Worm (Caenorhabditis elegans) whole organism, young adult: ENCODE results near the gene eat-3.

ENCODE experiments used
- B0019.2 ChIP-seq: fragments of 200-800 bp; sonication (Bioruptor generic); conservative IDR thresholded peaks from 2 replicates; pipeline ENCODE4 v1.3.6; 2022; ENCODE audit warnings: missing genetic modification reagents, missing genetic modification characterization, missing compliant biosample characterization
- B0261.1 ChIP-seq: sonication (generic microtip); optimal IDR thresholded peaks from 2 replicates; lab custom pipeline; 2016; ENCODE audit warnings: mild to moderate bottlenecking, missing genetic modification characterization, moderate library complexity, missing compliant biosample characterization
- F10E7.11 ChIP-seq: sonication (generic microtip); optimal IDR thresholded peaks from 2 replicates; lab custom pipeline; 2017; ENCODE audit warnings: mild to moderate bottlenecking, missing genetic modification characterization, moderate library complexity, missing compliant biosample characterization
- F23B12.7 ChIP-seq: sonication (generic microtip); optimal IDR thresholded peaks from 2 replicates; lab custom pipeline; 2017; ENCODE audit warnings: missing genetic modification characterization, mild to moderate bottlenecking, missing compliant biosample characterization, antibody characterized with exemption, moderate library complexity; ENCODE audit not compliant: insufficient read depth
- F55B11.4 ChIP-seq: sonication (generic microtip); optimal IDR thresholded peaks from 2 replicates; lab custom pipeline; 2016; ENCODE audit warnings: missing compliant biosample characterization, missing genetic modification characterization, borderline replicate concordance; ENCODE audit not compliant: insufficient read depth
- Y56A3A.18 ChIP-seq: fragments of 200-800 bp; sonication (Bioruptor generic); IDR thresholded peaks from 2 replicates; pipeline ENCODE4 v1.3.6; 2022; ENCODE audit warnings: missing genetic modification reagents, missing genetic modification characterization, missing compliant biosample characterization
- Y95B8A.8 ChIP-seq: fragments of 200-800 bp; sonication (Bioruptor generic); IDR thresholded peaks from 2 replicates; pipeline ENCODE4 v1.3.6; 2022; ENCODE audit warnings: missing genetic modification reagents, missing genetic modification characterization, missing compliant biosample characterization
- ama-1 ChIP-seq, 3 experiments: fragments of 150-350 bp in 1 of 3; sonication (generic microtip) in 2 of 3; optimal IDR thresholded peaks; 2 replicates each; lab custom pipeline; 2014 to 2018; ENCODE audit warnings: missing biosample characterization in 2 of 3, missing genetic modification characterization in 2 of 3, missing genetic modification reagents in 2 of 3
- atf-7 ChIP-seq: sonication (generic microtip); optimal IDR thresholded peaks from 2 replicates; lab custom pipeline; 2017; ENCODE audit warnings: mild to moderate bottlenecking, missing genetic modification characterization, missing compliant biosample characterization
- bed-1 ChIP-seq: fragments of 200-800 bp; sonication (Bioruptor generic); IDR thresholded peaks from 2 replicates; pipeline ENCODE4 v1.3.6; 2022; ENCODE audit warnings: missing genetic modification reagents, missing genetic modification characterization, missing compliant biosample characterization
- cebp-1 ChIP-seq, 2 experiments: fragments of 200-800 bp in 1 of 2; sonication (Bioruptor generic) in 1 of 2; sonication (generic microtip) in 1 of 2; IDR thresholded peaks in 1 of 2; optimal IDR thresholded peaks in 1 of 2; 2 replicates each; pipeline versions ENCODE4 v1.3.6 to Lab custom; 2017 to 2022; ENCODE audit warnings: missing compliant biosample characterization in 2 of 2, missing genetic modification characterization in 2 of 2, mild to moderate bottlenecking in 1 of 2, missing genetic modification reagents in 1 of 2, moderate library complexity in 1 of 2
- cebp-2 ChIP-seq: fragments of 200-800 bp; sonication (Bioruptor generic); IDR thresholded peaks from 2 replicates; pipeline ENCODE4 v1.3.6; 2022; ENCODE audit warnings: missing genetic modification characterization, missing compliant biosample characterization
- ceh-58 ChIP-seq: fragments of 200-800 bp; sonication (Bioruptor generic); IDR thresholded peaks from 2 replicates; pipeline ENCODE4 v1.3.6; 2022; ENCODE audit warnings: missing genetic modification characterization, missing compliant biosample characterization
- ceh-79 ChIP-seq: sonication (generic microtip); optimal IDR thresholded peaks from 2 replicates; lab custom pipeline; 2017; ENCODE audit warnings: mild to moderate bottlenecking, missing genetic modification characterization, missing compliant biosample characterization
- dpl-1 ChIP-seq: fragments of 150-350 bp; optimal IDR thresholded peaks from 2 replicates; lab custom pipeline; 2014; ENCODE audit warnings: missing biosample characterization, missing genetic modification reagents, missing genetic modification characterization
- ekl-4 ChIP-seq: fragments of 200-800 bp; sonication (Bioruptor generic); IDR thresholded peaks from 2 replicates; pipeline ENCODE4 v1.3.6; 2022; ENCODE audit warnings: missing genetic modification reagents, missing genetic modification characterization, missing compliant biosample characterization
- hlh-12 ChIP-seq: sonication (generic microtip); optimal IDR thresholded peaks from 2 replicates; lab custom pipeline; 2016; ENCODE audit warnings: missing genetic modification characterization, missing compliant biosample characterization
- hmg-1.2 ChIP-seq: fragments of 200-800 bp; sonication (Bioruptor generic); IDR thresholded peaks from 2 replicates; pipeline ENCODE4 v1.3.6; 2022; ENCODE audit warnings: missing genetic modification reagents, missing genetic modification characterization, missing compliant biosample characterization
- hrde-1 ChIP-seq: sonication (generic microtip); optimal IDR thresholded peaks from 2 replicates; lab custom pipeline; 2016; ENCODE audit warnings: missing genetic modification characterization, mild to moderate bottlenecking, missing compliant biosample characterization, moderate library complexity, missing genotype, missing genetic modification reagents, borderline replicate concordance
- let-526 ChIP-seq: fragments of 200-800 bp; sonication (Bioruptor generic); IDR thresholded peaks from 2 replicates; pipeline ENCODE4 v1.3.6; 2022; ENCODE audit warnings: missing genetic modification reagents, missing genetic modification characterization, missing compliant biosample characterization
- let-607 ChIP-seq, 2 experiments: fragments of 200-800 bp in 1 of 2; sonication (Bioruptor generic) in 1 of 2; sonication (generic microtip) in 1 of 2; optimal IDR thresholded peaks; 2 replicates each; lab custom pipeline; 2016 to 2018; ENCODE audit warnings: mild to moderate bottlenecking in 2 of 2, missing compliant biosample characterization in 2 of 2, missing genetic modification characterization in 2 of 2, moderate library complexity in 2 of 2, missing genotype in 1 of 2
- lin-40 ChIP-seq: sonication (generic microtip); optimal IDR thresholded peaks from 2 replicates; lab custom pipeline; 2016; ENCODE audit warnings: missing genetic modification characterization, mild to moderate bottlenecking, missing compliant biosample characterization, missing genotype, missing genetic modification reagents
- madf-3 ChIP-seq: fragments of 200-800 bp; sonication (Bioruptor generic); IDR thresholded peaks from 2 replicates; pipeline ENCODE4 v1.3.6; 2022; ENCODE audit warnings: missing genetic modification reagents, missing genetic modification characterization, missing compliant biosample characterization
- madf-6 ChIP-seq: fragments of 200-800 bp; sonication (Bioruptor generic); IDR thresholded peaks from 2 replicates; pipeline ENCODE4 v1.3.6; 2022; ENCODE audit warnings: missing genetic modification reagents, missing genetic modification characterization, missing compliant biosample characterization
- mcd-1 ChIP-seq: fragments of 200-800 bp; sonication (Bioruptor generic); IDR thresholded peaks from 2 replicates; pipeline ENCODE4 v1.3.6; 2022; ENCODE audit warnings: missing genetic modification reagents, missing genetic modification characterization, missing compliant biosample characterization
- mel-28 ChIP-seq: sonication (generic microtip); optimal IDR thresholded peaks from 2 replicates; lab custom pipeline; 2016; ENCODE audit warnings: borderline replicate concordance, mild to moderate bottlenecking, missing genetic modification characterization, missing compliant biosample characterization
- nhr-120 ChIP-seq: fragments of 200-800 bp; sonication (Bioruptor generic); IDR thresholded peaks from 2 replicates; pipeline ENCODE4 v1.3.6; 2022; ENCODE audit warnings: missing genetic modification characterization, missing compliant biosample characterization
- pha-4 ChIP-seq: fragments of 150-350 bp; sonication (generic microtip); optimal IDR thresholded peaks from 2 replicates; lab custom pipeline; 2014; ENCODE audit warnings: missing biosample characterization, missing genetic modification reagents, missing genetic modification characterization
- rpc-1 ChIP-seq, 2 experiments: fragments of 150-350 bp in 1 of 2; sonication (generic microtip) in 1 of 2; optimal IDR thresholded peaks; 2 replicates each; lab custom pipeline; 2014 to 2018; ENCODE audit warnings: missing biosample characterization in 1 of 2, missing genetic modification characterization in 1 of 2, missing genetic modification reagents in 1 of 2, missing genotype in 1 of 2
- snpc-3.4 ChIP-seq: sonication (generic microtip); optimal IDR thresholded peaks from 2 replicates; lab custom pipeline; 2017; ENCODE audit warnings: missing genetic modification characterization, mild to moderate bottlenecking, missing compliant biosample characterization, antibody characterized with exemption, moderate library complexity, missing genotype, missing genetic modification reagents
- snpc-4 ChIP-seq, 5 experiments: fragments of 150-350 bp in 1 of 5; sonication (generic microtip) in 4 of 5; optimal IDR thresholded peaks; 2 replicates each; lab custom pipeline; 2014 to 2018; ENCODE audit warnings: missing genetic modification characterization in 5 of 5, missing biosample characterization in 3 of 5, antibody characterized with exemption in 2 of 5, mild to moderate bottlenecking in 2 of 5, missing compliant biosample characterization in 2 of 5, missing genotype in 2 of 5, moderate library complexity in 2 of 5, missing genetic modification reagents in 1 of 5
- tbx-9 ChIP-seq: sonication (generic microtip); optimal IDR thresholded peaks from 2 replicates; lab custom pipeline; 2016; ENCODE audit warnings: borderline replicate concordance, missing genetic modification characterization, inconsistent platforms, missing compliant biosample characterization
- tlf-1 ChIP-seq: fragments of 200-800 bp; sonication (Bioruptor generic); optimal IDR thresholded peaks from 2 replicates; lab custom pipeline; 2018; ENCODE audit warnings: mild to moderate bottlenecking, missing genetic modification characterization, missing compliant biosample characterization
- unc-62 ChIP-seq: fragments of 150-350 bp; optimal IDR thresholded peaks from 2 replicates; lab custom pipeline; 2014; ENCODE audit warnings: missing biosample characterization, missing genetic modification reagents, missing genetic modification characterization
- zim-3 ChIP-seq: sonication (generic microtip); optimal IDR thresholded peaks from 2 replicates; lab custom pipeline; 2017; ENCODE audit warnings: mild to moderate bottlenecking, missing genetic modification characterization, moderate library complexity, missing compliant biosample characterization

The eat-3 gene

ce11 chrII:9324824-9325351 is at the start of gene eat-3:
Gene eat-3 (plus strand): TSS chrII:9324874.
- TF ChIP-seq atf-7 (tag; lab: Kevin White, UChicago), result no peak
- no peak for TF ChIP-seq cebp-1 (GFP tag; IDR thresholded peaks at IDR 0.05; lab: Robert Waterston, UW)
- peak; percentile 43 for TF ChIP-seq cebp-1 (tag; optimal IDR thresholded peaks at IDR 0.05; lab: Kevin White, UChicago)
- peak; percentile 17 for TF ChIP-seq lin-40 (tag; lab: Kevin White, UChicago)
- TF ChIP-seq B0261.1 (tag; lab: Kevin White, UChicago), result no peak

- peak; percentile 75; the same call in 1 of the 2 replicates for TF ChIP-seq ceh-58 (GFP tag; lab: Robert Waterston, UW)
- TF ChIP-seq madf-6 (GFP tag; lab: Robert Waterston, UW), result peak; percentile 22; the same call in 1 of the 2 replicates
- no peak for TF ChIP-seq rpc-1 (optimal IDR thresholded peaks at IDR 0.05; lab: Kevin White, UChicago)
- no peak for TF ChIP-seq rpc-1 (tag; optimal IDR thresholded peaks at IDR 0.05; lab: Kevin White, UChicago)
- no peak for TF ChIP-seq B0019.2 (GFP tag; lab: Robert Waterston, UW)
- TF ChIP-seq cebp-2, result no peak
- TF ChIP-seq ama-1 (optimal IDR thresholded peaks at IDR 0.05; lab: Kevin White, UChicago), result no peak
- no peak for TF ChIP-seq ama-1 (GFP tag; optimal IDR thresholded peaks at IDR 0.05; lab: Kevin White, UChicago)
- peak; percentile 64; the same call in 1 of the 2 replicates for TF ChIP-seq madf-3 (GFP tag; lab: Robert Waterston, UW)
- TF ChIP-seq F10E7.11 (tag; lab: Kevin White, UChicago), result no peak
- TF ChIP-seq zim-3 (tag; lab: Kevin White, UChicago), result peak; percentile 59
- TF ChIP-seq hrde-1, result no peak
- no peak for TF ChIP-seq hmg-1.2
- TF ChIP-seq hlh-12 (tag; lab: Kevin White, UChicago), result no peak
- no peak for TF ChIP-seq pha-4 (tag; lab: Kevin White, UChicago)
- no peak for TF ChIP-seq mcd-1 (GFP tag; lab: Robert Waterston, UW)
- TF ChIP-seq cebp-1 (GFP tag; IDR thresholded peaks at IDR 0.05; lab: Robert Waterston, UW), result no peak
- TF ChIP-seq cebp-1 (tag; optimal IDR thresholded peaks at IDR 0.05; lab: Kevin White, UChicago), result peak; percentile 4
Measured at ce11 chrII:9275173-9275572, 49.5 kb upstream of the eat-3 start.

- TF ChIP-seq ceh-79 (no peak), mel-28 (no peak), Y56A3A.18 (GFP tag; lab: Robert Waterston, UW) (no peak), snpc-3.4 (tag; lab: Kevin White, UChicago) (no peak), bed-1 (no peak), tlf-1 (GFP tag; lab: Kevin White, UChicago) (no peak), nhr-120 (no peak), let-526 (GFP tag; lab: Robert Waterston, UW) (no peak), unc-62 (GFP tag; lab: Kevin White, UChicago) (no peak), F23B12.7 (tag; lab: Kevin White, UChicago) (no peak), rpc-1 (optimal IDR thresholded peaks at IDR 0.05; lab: Kevin White, UChicago) (no peak), rpc-1 (tag; optimal IDR thresholded peaks at IDR 0.05; lab: Kevin White, UChicago) (no peak), Y95B8A.8 (GFP tag; lab: Robert Waterston, UW) (no peak), snpc-4 (GFP tag; optimal IDR thresholded peaks at IDR 0.05; lab: Kevin White, UChicago) (no peak), snpc-4 (tag; optimal IDR thresholded peaks at IDR 0.05; lab: Kevin White, UChicago) (no peak), F55B11.4 (no peak), dpl-1 (no peak), ekl-4 (GFP tag; lab: Robert Waterston, UW) (no peak), let-607 (tag; optimal IDR thresholded peaks at IDR 0.05; lab: Kevin White, UChicago) (no peak), tbx-9 (tag; lab: Kevin White, UChicago) (no peak), F10E7.11 (tag; lab: Kevin White, UChicago) (no peak), hrde-1 (no peak)
Measured at ce11 chrII:9277153-9277552, 47.5 kb upstream of the eat-3 start.
